Fruit fly (Drosophila melanogaster): ENCODE data around the gene CG6168.
A peak's percentile ranks its signal among the peaks of the same experiment; 100 is the strongest.

The CG6168 gene

DNA sequence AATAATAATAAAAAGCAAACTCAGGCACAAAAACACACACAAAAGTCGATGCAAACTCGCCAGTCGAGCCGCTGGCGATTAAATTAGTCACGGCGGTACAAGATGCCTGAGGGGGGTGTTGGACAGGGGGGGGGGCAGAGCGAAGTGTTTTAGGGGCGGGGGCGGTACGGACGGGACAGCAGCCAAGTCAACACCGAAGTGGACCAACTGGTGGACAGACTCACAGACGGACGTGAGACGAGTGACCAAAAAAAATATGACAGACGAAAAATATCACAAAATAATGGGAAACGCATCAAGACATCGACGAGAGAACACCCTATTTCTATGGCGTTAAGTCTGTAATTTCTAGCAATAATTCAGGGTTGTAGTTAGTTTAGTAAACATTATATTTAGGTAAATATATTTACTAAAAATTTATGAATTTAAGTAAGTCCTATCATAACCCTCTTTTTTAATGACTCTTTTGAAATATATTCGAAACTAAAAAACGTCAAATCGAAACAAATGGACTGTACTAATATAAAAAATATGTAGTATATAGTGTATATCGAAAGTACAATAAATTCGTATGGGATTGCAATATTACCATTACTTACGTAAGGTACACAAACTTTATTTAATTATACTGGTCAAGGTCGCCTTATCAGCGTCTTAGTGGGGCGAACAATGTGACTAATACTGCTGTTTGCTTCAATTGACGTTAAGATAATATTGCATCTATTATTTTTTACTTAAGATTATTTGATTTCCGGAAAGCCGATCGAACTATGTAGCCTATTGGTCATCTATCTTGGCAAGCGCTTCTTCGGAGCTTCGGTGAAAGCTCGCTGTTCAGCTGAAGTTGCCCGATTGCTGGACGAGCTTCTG is 30.0 kb downstream of the CG6168 start:
- peak; percentile 41 for TF ChIP-seq CG13204 (GFP tag; optimal IDR thresholded peaks at IDR 0.05)
- TF ChIP-seq Pif1B (GFP tag; optimal IDR thresholded peaks at IDR 0.05), result no peak
- no peak for TF ChIP-seq CG14655 (GFP tag; optimal IDR thresholded peaks at IDR 0.05)
- peak; percentile 58; the same call in 1 of the 2 replicates for TF ChIP-seq CG32121 (GFP tag; IDR thresholded peaks at IDR 0.05)
- TF ChIP-seq rn (GFP tag; IDR thresholded peaks at IDR 0.05), result no peak
- TF ChIP-seq fd96Ca (GFP tag; IDR thresholded peaks at IDR 0.05), result peak; percentile 62; the same call in 1 of the 3 replicates
- no peak for TF ChIP-seq CG8301 (tag; optimal IDR thresholded peaks at IDR 0.05)
- peak; percentile 55; the same call in 2 of the 3 replicates for TF ChIP-seq CG4496 (GFP tag; IDR thresholded peaks at IDR 0.05)
- TF ChIP-seq CG9948 (tag; optimal IDR thresholded peaks at IDR 0.05), result no peak

DNA sequence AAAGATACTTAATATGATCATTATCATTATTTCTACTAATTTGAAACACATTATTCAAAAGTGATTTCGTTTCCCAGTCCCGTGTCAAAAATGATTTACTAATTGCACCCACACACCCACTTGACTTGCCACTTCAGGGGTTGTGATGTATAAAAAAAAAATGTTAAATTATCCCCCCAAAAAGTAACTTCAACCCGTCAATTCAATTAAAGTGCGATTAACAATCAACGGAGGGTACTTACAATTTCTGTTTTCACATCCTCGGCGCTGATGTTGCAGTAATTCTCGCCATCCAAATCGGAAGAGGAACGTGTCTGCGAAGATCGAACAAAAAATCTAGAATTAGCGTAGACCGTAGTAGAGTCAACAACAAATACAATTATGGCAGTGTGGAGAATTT is 30.7 kb downstream of the CG6168 start:
- TF ChIP-seq CG15710 (tag; optimal IDR thresholded peaks at IDR 0.05), result no peak
- TF ChIP-seq CG8301 (tag; optimal IDR thresholded peaks at IDR 0.05), result no peak
- no peak for TF ChIP-seq Ets98B (GFP tag; IDR thresholded peaks at IDR 0.05)
- TF ChIP-seq gl (tag; optimal IDR thresholded peaks at IDR 0.05), result no peak

dm6 chr3L:11290200-11290599 is 31.3 kb downstream of the CG6168 start:
- TF ChIP-seq CG9948 (tag; optimal IDR thresholded peaks at IDR 0.05) (no peak), CG4496 (GFP tag; IDR thresholded peaks at IDR 0.05) (no peak), CG10348 (GFP tag; IDR thresholded peaks at IDR 0.05) (no peak), Pif1A (GFP tag; optimal IDR thresholded peaks at IDR 0.05) (no peak), rn (GFP tag; IDR thresholded peaks at IDR 0.05) (no peak), gl (tag; optimal IDR thresholded peaks at IDR 0.05) (no peak), D1 (tag; optimal IDR thresholded peaks at IDR 0.05) (no peak), Ets98B (GFP tag; IDR thresholded peaks at IDR 0.05) (no peak)

DNA sequence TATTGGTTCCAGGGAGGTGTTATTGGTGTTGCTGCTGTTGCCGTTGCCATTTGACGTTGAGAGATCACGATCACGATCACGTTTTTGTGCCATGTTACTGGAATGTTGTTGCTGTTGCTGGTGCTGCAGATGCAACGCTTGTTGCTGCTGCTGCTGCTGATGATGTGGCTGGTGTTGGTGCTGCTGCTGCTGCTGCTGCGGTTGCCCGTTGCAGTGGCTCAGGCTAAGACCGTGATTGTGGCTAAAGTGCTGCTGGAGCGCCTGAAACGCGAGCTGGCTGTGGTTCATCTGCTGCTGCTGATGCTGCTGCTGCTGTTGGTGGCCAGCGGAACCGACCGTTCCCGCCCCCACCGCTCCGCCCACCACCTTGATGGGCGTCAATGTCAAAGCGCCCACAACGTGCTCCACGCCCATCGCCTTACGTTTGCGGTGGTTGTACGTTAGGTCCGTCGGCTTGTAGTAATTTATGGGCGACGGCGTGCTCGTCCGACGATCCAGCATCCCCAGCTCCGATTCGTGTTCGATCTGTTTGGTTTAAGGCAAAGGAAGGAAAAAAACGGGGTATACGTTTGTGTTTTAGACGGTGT is 32.3 kb downstream of the CG6168 start:
- TF ChIP-seq CG32121 (GFP tag; IDR thresholded peaks at IDR 0.05), result peak; percentile 35; the same call in 1 of the 2 replicates
- TF ChIP-seq Ets98B (GFP tag; IDR thresholded peaks at IDR 0.05), result no peak
- no peak for TF ChIP-seq CG14655 (GFP tag; optimal IDR thresholded peaks at IDR 0.05)
- no peak for TF ChIP-seq CG12605 (GFP tag; IDR thresholded peaks at IDR 0.05)
- TF ChIP-seq CG15710 (tag; optimal IDR thresholded peaks at IDR 0.05), result no peak
- peak; percentile 81 for TF ChIP-seq CG13204 (GFP tag; optimal IDR thresholded peaks at IDR 0.05)
- no peak for TF ChIP-seq rn (GFP tag; IDR thresholded peaks at IDR 0.05)
- no peak for TF ChIP-seq Pif1B (GFP tag; optimal IDR thresholded peaks at IDR 0.05)
- TF ChIP-seq CG17806 (tag; optimal IDR thresholded peaks at IDR 0.05), result no peak
- 0 out of 3 replicates have a peak, but pooled peaks have one; percentile 22 for TF ChIP-seq CG4496 (GFP tag; IDR thresholded peaks at IDR 0.05)
- TF ChIP-seq fd96Ca (GFP tag; IDR thresholded peaks at IDR 0.05), result no peak
- no peak for TF ChIP-seq CG9948 (tag; optimal IDR thresholded peaks at IDR 0.05)
- no peak for TF ChIP-seq Pif1A (GFP tag; optimal IDR thresholded peaks at IDR 0.05)
- TF ChIP-seq CG10348 (GFP tag; IDR thresholded peaks at IDR 0.05), result no peak
- TF ChIP-seq D1 (tag; optimal IDR thresholded peaks at IDR 0.05), result no peak

dm6 chr3L:11287977-11288376 is 33.5 kb downstream of the CG6168 start:
- no peak for TF ChIP-seq CG32121 (GFP tag; IDR thresholded peaks at IDR 0.05)
- no peak for TF ChIP-seq CG34367 (tag; optimal IDR thresholded peaks at IDR 0.05)

dm6 chr3L:11286603-11287011 is 34.9 kb downstream of the CG6168 start:
- TF ChIP-seq fd96Ca (GFP tag; IDR thresholded peaks at IDR 0.05) (no peak), Ets98B (GFP tag; IDR thresholded peaks at IDR 0.05) (no peak), CG17806 (tag; optimal IDR thresholded peaks at IDR 0.05) (no peak), CG4496 (GFP tag; IDR thresholded peaks at IDR 0.05) (no peak), Pif1A (GFP tag; optimal IDR thresholded peaks at IDR 0.05) (no peak), CG32121 (GFP tag; IDR thresholded peaks at IDR 0.05) (no peak), D1 (tag; optimal IDR thresholded peaks at IDR 0.05) (no peak), rn (GFP tag; IDR thresholded peaks at IDR 0.05) (no peak), CG12605 (GFP tag; IDR thresholded peaks at IDR 0.05) (no peak), Snoo (tag; optimal IDR thresholded peaks at IDR 0.05) (no peak), gl (tag; optimal IDR thresholded peaks at IDR 0.05) (no peak), CG15710 (tag; optimal IDR thresholded peaks at IDR 0.05) (no peak), CG13204 (GFP tag; optimal IDR thresholded peaks at IDR 0.05) (no peak), CG9948 (tag; optimal IDR thresholded peaks at IDR 0.05) (no peak), EcR (GFP tag; optimal IDR thresholded peaks at IDR 0.05) (no peak), CG8301 (tag; optimal IDR thresholded peaks at IDR 0.05) (no peak), Pif1B (GFP tag; optimal IDR thresholded peaks at IDR 0.05) (no peak), CG34367 (tag; optimal IDR thresholded peaks at IDR 0.05) (no peak), CG10348 (GFP tag; IDR thresholded peaks at IDR 0.05) (no peak), CG8159 (tag; optimal IDR thresholded peaks at IDR 0.05) (no peak)

Measured in whole organism, pupa.